Worm (Caenorhabditis elegans) whole organism, early embryonic: ENCODE results near the gene ZK666.1.

Experiments used
- B0310.2 ChIP-seq: sonication (generic microtip); optimal IDR thresholded peaks from 2 replicates; lab custom pipeline; 2016; ENCODE audit warnings: mild to moderate bottlenecking, missing genetic modification characterization, missing compliant biosample characterization
- F13C5.2 ChIP-seq: sonication (generic microtip); optimal IDR thresholded peaks from 2 replicates; lab custom pipeline; 2017; ENCODE audit warnings: mild to moderate bottlenecking, missing genetic modification characterization, inconsistent platforms, missing compliant biosample characterization
- ama-1 ChIP-seq: fragments of 150-350 bp; optimal IDR thresholded peaks from 2 replicates; lab custom pipeline; 2014
- ceh-13 ChIP-seq: fragments of 200-800 bp; sonication (Bioruptor generic); optimal IDR thresholded peaks from 2 replicates; lab custom pipeline; 2018; ENCODE audit warnings: mild to moderate bottlenecking, missing genetic modification characterization, missing compliant biosample characterization
- ceh-36 ChIP-seq: sonication (generic microtip); optimal IDR thresholded peaks from 2 replicates; lab custom pipeline; 2016; ENCODE audit warnings: missing genetic modification characterization, inconsistent platforms, missing compliant biosample characterization
- ets-7 ChIP-seq: sonication (generic microtip); optimal IDR thresholded peaks from 2 replicates; lab custom pipeline; 2016; ENCODE audit warnings: missing genotype, missing genetic modification characterization, missing compliant biosample characterization
- flt-1 ChIP-seq: fragments of 200-800 bp; sonication (Bioruptor generic); IDR thresholded peaks from 2 replicates; pipeline ENCODE4 v1.3.6; 2022; ENCODE audit warnings: missing genetic modification characterization, missing compliant biosample characterization
- hmbx-1 ChIP-seq: sonication (generic microtip); optimal IDR thresholded peaks from 2 replicates; lab custom pipeline; 2016; ENCODE audit warnings: mild to moderate bottlenecking, missing genetic modification characterization, missing compliant biosample characterization
- hnd-1 ChIP-seq: sonication (generic microtip); optimal IDR thresholded peaks from 2 replicates; lab custom pipeline; 2016; ENCODE audit warnings: missing genetic modification characterization, missing compliant biosample characterization
- pes-1 ChIP-seq: fragments of 200-800 bp; sonication (Bioruptor generic); IDR thresholded peaks from 2 replicates; pipeline ENCODE4 v1.3.6; 2022; ENCODE audit warnings: missing genetic modification reagents, missing genetic modification characterization, missing compliant biosample characterization
- sea-1 ChIP-seq: fragments of 200-800 bp; sonication (Bioruptor generic); conservative IDR thresholded peaks from 2 replicates; pipeline ENCODE4 v1.3.6; 2022; ENCODE audit warnings: missing genetic modification characterization, missing compliant biosample characterization

DNA sequence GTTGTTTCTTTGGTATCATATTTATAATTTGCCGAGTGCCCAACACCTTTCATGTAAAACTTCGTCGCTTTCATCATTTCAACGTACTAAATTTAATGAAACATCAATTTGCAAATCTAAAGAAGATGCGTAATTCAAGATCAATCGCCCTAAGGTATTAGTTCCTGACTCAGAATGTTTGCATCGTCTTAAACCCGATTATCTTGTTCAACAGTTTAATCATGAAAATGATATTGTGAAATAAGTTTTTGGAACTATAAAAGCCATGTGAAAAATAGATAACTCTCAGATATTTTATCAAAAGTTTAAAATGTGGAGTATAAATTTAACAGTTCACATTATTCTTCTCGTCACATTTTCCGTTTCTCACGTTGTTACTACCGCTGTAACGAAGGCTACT, 31.2 kb downstream of the ZK666.1 start, which contains the start of gene E04D5.4:
- no peak for TF ChIP-seq ceh-36
- TF ChIP-seq ama-1 (lab: Kevin White, UChicago), result no peak
- TF ChIP-seq F13C5.2 (tag; lab: Kevin White, UChicago), result no peak
- no peak for TF ChIP-seq hmbx-1 (tag; lab: Kevin White, UChicago)
- TF ChIP-seq ets-7 (tag; lab: Kevin White, UChicago), result no peak
- TF ChIP-seq B0310.2 (tag; lab: Kevin White, UChicago), result no peak
- TF ChIP-seq pes-1 (GFP tag; lab: Robert Waterston, UW), result no peak
- no peak for TF ChIP-seq flt-1 (GFP tag; lab: Robert Waterston, UW)
- no peak for TF ChIP-seq hnd-1 (tag; lab: Kevin White, UChicago)
- no peak for TF ChIP-seq ceh-13 (GFP tag; lab: Kevin White, UChicago)
- TF ChIP-seq sea-1 (GFP tag; lab: Robert Waterston, UW), result no peak
